Fruit fly (Drosophila melanogaster): ENCODE results near the gene Spn.

Spn gene

DNA sequence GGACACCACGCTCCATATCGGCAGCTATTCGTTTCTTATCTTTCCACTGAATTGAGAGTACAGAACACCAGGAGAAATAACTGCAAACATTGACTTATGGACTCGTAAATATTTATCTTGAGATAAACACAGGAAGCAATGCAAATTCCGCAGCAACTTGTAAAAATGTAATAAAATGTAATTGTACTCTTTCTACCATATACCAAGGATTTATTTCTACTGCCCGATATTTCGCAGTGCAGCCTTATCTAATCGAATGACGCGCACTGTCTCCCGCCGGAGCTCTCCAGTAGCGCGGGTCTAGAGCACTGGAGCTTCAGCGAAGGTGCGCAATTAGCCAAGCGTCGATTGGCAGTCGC is 59.9 kb downstream of the Spn start (continued):
- TF ChIP-seq CG17802 (tag; optimal IDR thresholded peaks at IDR 0.05) (peak; percentile 54), Neu2 (GFP tag; optimal IDR thresholded peaks at IDR 0.05; ENCODE audit: borderline replicate concordance) (peak; percentile 48), CG14667 (GFP tag; IDR thresholded peaks at IDR 0.05) (peak; percentile 87), CG2712 (tag; optimal IDR thresholded peaks at IDR 0.05) (peak; percentile 81), TFAM (GFP tag; optimal IDR thresholded peaks at IDR 0.05) (peak; percentile 40), CG12769 (tag; optimal IDR thresholded peaks at IDR 0.05) (peak; percentile 92), CG2875 (GFP tag; optimal IDR thresholded peaks at IDR 0.05) (peak; percentile 45), CG15696 (tag; optimal IDR thresholded peaks at IDR 0.05) (peak; percentile 87), CG30403 (GFP tag; optimal IDR thresholded peaks at IDR 0.05) (peak; percentile 88), Camta (GFP tag; optimal IDR thresholded peaks at IDR 0.05) (peak; percentile 88), CG17328 (GFP tag; IDR thresholded peaks at IDR 0.05) (peak; percentile 85), CoRest (tag; optimal IDR thresholded peaks at IDR 0.05) (peak; percentile 82), CG6791 (GFP tag; IDR thresholded peaks at IDR 0.05; ENCODE audit: partially characterized antibody) (no peak), cas (GFP tag; IDR thresholded peaks at IDR 0.05) (peak; percentile 88), CTCF (GFP tag; optimal IDR thresholded peaks at IDR 0.05) (peak; percentile 43), jumu (GFP tag; optimal IDR thresholded peaks at IDR 0.05) (peak; percentile 89), CG2678 (tag; optimal IDR thresholded peaks at IDR 0.05) (peak; percentile 94), sug (tag; optimal IDR thresholded peaks at IDR 0.05) (peak; percentile 95), CG5245 (GFP tag; optimal IDR thresholded peaks at IDR 0.05) (peak; percentile 82), CG31224 (GFP tag; IDR thresholded peaks at IDR 0.05) (peak; percentile 84), tll (GFP tag; optimal IDR thresholded peaks at IDR 0.05) (no peak), CG30020 (tag; optimal IDR thresholded peaks at IDR 0.05) (peak; percentile 11), B-H2 (GFP tag; optimal IDR thresholded peaks at IDR 0.05) (peak; percentile 37), Xbp1 (GFP tag; optimal IDR thresholded peaks at IDR 0.05) (peak; percentile 74), Elba2 (GFP tag; optimal IDR thresholded peaks at IDR 0.05) (no peak), tap (tag; optimal IDR thresholded peaks at IDR 0.05) (peak; percentile 86), sima (GFP tag; optimal IDR thresholded peaks at IDR 0.05) (peak; percentile 32), lmd (GFP tag; IDR thresholded peaks at IDR 0.05) (peak; percentile 90), yki (optimal IDR thresholded peaks at IDR 0.05) (no peak), ac (GFP tag; optimal IDR thresholded peaks at IDR 0.05) (peak; percentile 39), shn (GFP tag; optimal IDR thresholded peaks at IDR 0.05) (peak; percentile 37), schlank (tag; optimal IDR thresholded peaks at IDR 0.05) (peak; percentile 87), CG34422 (GFP tag; IDR thresholded peaks at IDR 0.05) (peak; percentile 88), Fer2 (tag; optimal IDR thresholded peaks at IDR 0.05) (peak; percentile 73), cg (GFP tag; optimal IDR thresholded peaks at IDR 0.05) (no peak), Awh (GFP tag; IDR thresholded peaks at IDR 0.05) (peak; percentile 79), klu (GFP tag; IDR thresholded peaks at IDR 0.05) (peak; percentile 82), tin (GFP tag; optimal IDR thresholded peaks at IDR 0.05) (peak; percentile 83), MBD-R2 (GFP tag; IDR thresholded peaks at IDR 0.05) (peak; percentile 88), Lpt (GFP tag; optimal IDR thresholded peaks at IDR 0.05) (no peak), CG12391 (tag; optimal IDR thresholded peaks at IDR 0.05) (peak; percentile 79), Spps (tag; optimal IDR thresholded peaks at IDR 0.05) (peak; percentile 19), ase (GFP tag; IDR thresholded peaks at IDR 0.05) (peak; percentile 88), Hey (tag; optimal IDR thresholded peaks at IDR 0.05) (no peak), vfl (GFP tag; optimal IDR thresholded peaks at IDR 0.05) (peak; percentile 63), oc (tag; optimal IDR thresholded peaks at IDR 0.05) (peak; percentile 43), Ravus (GFP tag; IDR thresholded peaks at IDR 0.05) (peak; percentile 69), CG6689 (GFP tag; IDR thresholded peaks at IDR 0.05) (peak; percentile 87), Sry-β (GFP tag; optimal IDR thresholded peaks at IDR 0.05) (no peak), gfzf (GFP tag; optimal IDR thresholded peaks at IDR 0.05) (no peak), HHEX (GFP tag; optimal IDR thresholded peaks at IDR 0.05) (peak; percentile 91), Dad (GFP tag; optimal IDR thresholded peaks at IDR 0.05) (peak; percentile 85)
